Worm (Caenorhabditis elegans) whole organism, late embryonic: Measurements from ENCODE around the gene trx-3.

Experiments
- ceh-2 ChIP-seq: sonication (generic microtip); optimal IDR thresholded peaks from 2 replicates; lab custom pipeline; 2016; ENCODE audit warnings: missing genotype, missing genetic modification characterization, missing compliant biosample characterization
- elt-2 ChIP-seq: sonication (generic microtip); optimal IDR thresholded peaks from 2 replicates; lab custom pipeline; 2016; ENCODE audit warnings: missing genetic modification reagents, missing genetic modification characterization, missing compliant biosample characterization
- ets-4 ChIP-seq: sonication (generic microtip); optimal IDR thresholded peaks from 2 replicates; lab custom pipeline; 2016; ENCODE audit warnings: missing genetic modification characterization, missing compliant biosample characterization
- hlh-30 ChIP-seq: sonication (generic microtip); optimal IDR thresholded peaks from 2 replicates; lab custom pipeline; 2017; ENCODE audit warnings: antibody characterized with exemption, missing genetic modification characterization, missing compliant biosample characterization; ENCODE audit not compliant: insufficient read depth
- hlh-6 ChIP-seq: sonication (generic microtip); optimal IDR thresholded peaks from 2 replicates; lab custom pipeline; 2016; ENCODE audit warnings: missing genotype, missing genetic modification characterization, missing compliant biosample characterization
- lin-11 ChIP-seq: fragments of 200-800 bp; sonication (Bioruptor generic); optimal IDR thresholded peaks from 2 replicates; lab custom pipeline; 2018; ENCODE audit warnings: mild to moderate bottlenecking, missing genetic modification characterization, missing compliant biosample characterization
- nhr-11 ChIP-seq: fragments of 150-350 bp; optimal IDR thresholded peaks from 2 replicates; lab custom pipeline; 2014; ENCODE audit warnings: missing biosample characterization, missing genetic modification characterization
- pag-3 ChIP-seq: sonication (generic microtip); optimal IDR thresholded peaks from 2 replicates; lab custom pipeline; 2016; ENCODE audit warnings: missing compliant biosample characterization, missing genetic modification characterization, borderline replicate concordance
- pat-9 ChIP-seq: fragments of 200-800 bp; sonication (Bioruptor generic); optimal IDR thresholded peaks from 2 replicates; lab custom pipeline; 2018; ENCODE audit warnings: mild to moderate bottlenecking, missing genetic modification characterization, moderate library complexity, missing compliant biosample characterization
- pha-4 ChIP-seq: fragments of 150-350 bp; optimal IDR thresholded peaks from 2 replicates; lab custom pipeline; 2018; ENCODE audit warnings: missing biosample characterization, missing genetic modification reagents, missing genetic modification characterization
- pros-1 ChIP-seq: fragments of 150-350 bp; optimal IDR thresholded peaks from 2 replicates; lab custom pipeline; 2014; ENCODE audit warnings: missing biosample characterization, missing genetic modification reagents, missing genetic modification characterization
- rnt-1 ChIP-seq: sonication (generic microtip); optimal IDR thresholded peaks from 2 replicates; lab custom pipeline; 2016; ENCODE audit warnings: missing genetic modification characterization, missing compliant biosample characterization
- tbx-2 ChIP-seq: sonication (generic microtip); optimal IDR thresholded peaks from 2 replicates; lab custom pipeline; 2016; ENCODE audit warnings: missing genetic modification characterization, missing compliant biosample characterization
- unc-86 ChIP-seq: sonication (generic microtip); optimal IDR thresholded peaks from 2 replicates; lab custom pipeline; 2016; ENCODE audit warnings: missing genetic modification characterization, missing compliant biosample characterization

DNA sequence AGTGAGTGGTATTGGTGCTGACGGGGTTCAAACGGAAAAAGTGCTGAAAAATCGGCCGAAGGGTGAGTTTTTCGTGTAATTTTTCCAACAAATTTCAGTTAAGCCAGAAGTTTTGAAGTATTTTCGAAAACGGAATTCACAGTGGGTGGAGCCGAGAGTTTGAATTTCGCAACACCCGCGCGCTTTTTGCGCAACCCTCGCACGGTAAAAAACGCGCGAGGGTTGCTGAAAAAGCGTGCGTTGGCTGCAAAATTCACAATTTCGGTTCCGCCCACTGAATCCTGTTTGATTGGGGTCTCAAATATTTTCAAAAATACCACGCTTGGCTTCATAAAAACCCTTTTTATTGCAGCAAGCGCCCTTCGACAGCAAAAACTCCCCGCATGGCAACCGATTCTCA lies 39.5 kb upstream of the trx-3 start:
- TF ChIP-seq pag-3 = no peak
- TF ChIP-seq pros-1 (tag; lab: Kevin White, UChicago) = no peak
- TF ChIP-seq rnt-1 (tag; lab: Kevin White, UChicago) = no peak
- TF ChIP-seq ets-4 (tag; lab: Kevin White, UChicago) = no peak
- TF ChIP-seq ceh-2 = no peak
- no peak for TF ChIP-seq unc-86 (tag; lab: Kevin White, UChicago)
- TF ChIP-seq nhr-11 = no peak
- no peak for TF ChIP-seq hlh-30 (tag; lab: Kevin White, UChicago)
- TF ChIP-seq pat-9 (tag; lab: Kevin White, UChicago) = no peak
- TF ChIP-seq lin-11 = no peak
- TF ChIP-seq hlh-6 (tag; lab: Kevin White, UChicago) = no peak
- no peak for TF ChIP-seq elt-2
- no peak for TF ChIP-seq tbx-2 (tag; lab: Kevin White, UChicago)
- no peak for TF ChIP-seq pha-4
